Worm (Caenorhabditis elegans): ENCODE data around the gene rilp-1.

DNA sequence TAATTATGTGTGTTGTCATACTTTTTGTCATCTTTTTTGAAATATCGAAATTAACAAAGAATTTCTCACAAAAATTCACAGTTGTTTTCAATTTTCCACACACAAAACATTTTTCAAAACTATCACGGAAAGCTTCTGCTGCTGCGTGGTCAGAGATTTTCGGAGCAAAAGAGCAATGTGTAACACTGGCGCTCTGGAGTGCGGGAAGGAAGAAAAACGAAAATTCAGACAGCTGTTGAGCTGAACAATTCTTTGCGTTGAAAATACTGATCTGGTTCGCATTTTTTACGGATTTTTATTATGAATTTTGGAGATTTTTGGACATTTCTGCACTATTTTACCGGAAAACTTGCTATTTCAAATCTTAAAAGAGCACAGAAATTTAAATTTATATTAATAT, 7.7 kb downstream of the rilp-1 start:
- TF ChIP-seq snpc-4 (tag; optimal IDR thresholded peaks at IDR 0.05): no peak
- no peak for TF ChIP-seq daf-12 (tag; optimal IDR thresholded peaks at IDR 0.05)
- TF ChIP-seq nhr-28 (tag; optimal IDR thresholded peaks at IDR 0.05): no peak
- no peak for TF ChIP-seq nhr-11 (tag; optimal IDR thresholded peaks at IDR 0.05)
- TF ChIP-seq R02D3.7 (tag; optimal IDR thresholded peaks at IDR 0.05): no peak
- TF ChIP-seq nhr-77 (tag; optimal IDR thresholded peaks at IDR 0.05): no peak
- no peak for TF ChIP-seq zag-1 (tag; optimal IDR thresholded peaks at IDR 0.05)
- TF ChIP-seq aly-2 (tag; optimal IDR thresholded peaks at IDR 0.05): no peak
- no peak for TF ChIP-seq ama-1 (optimal IDR thresholded peaks at IDR 0.05)
- no peak for TF ChIP-seq nhr-237 (tag; optimal IDR thresholded peaks at IDR 0.05)
- no peak for TF ChIP-seq ceh-82 (tag; optimal IDR thresholded peaks at IDR 0.05)

Measured in whole organism, L3 larva.